Fruit fly (Drosophila melanogaster): ENCODE results near the gene Mp.

Mp gene

dm6 chr3L:6955254-6956229 lies 43.1 kb upstream of the Mp start, which contains the start of the genes CG10077 and CG9948 (continued):
- TF ChIP-seq pan (optimal IDR thresholded peaks at IDR 0.05) (no peak), pan (GFP tag; optimal IDR thresholded peaks at IDR 0.05 in 1 of 2, IDR thresholded peaks at IDR 0.05 in 1 of 2) (peak in 1 of 2 experiments; percentile 94), Dad (GFP tag; optimal IDR thresholded peaks at IDR 0.05) (peak; percentile 40), pb (GFP tag; optimal IDR thresholded peaks at IDR 0.05) (no peak), Nf-YB (GFP tag; optimal IDR thresholded peaks at IDR 0.05) (peak; percentile 71), CG12942 (GFP tag; optimal IDR thresholded peaks at IDR 0.05) (peak; percentile 66), tin (GFP tag; optimal IDR thresholded peaks at IDR 0.05) (peak; percentile 88), Kr (GFP tag; optimal IDR thresholded peaks at IDR 0.05) (no peak), Usf (GFP tag; optimal IDR thresholded peaks at IDR 0.05) (peak; percentile 78), Fer2 (tag; optimal IDR thresholded peaks at IDR 0.05) (peak; percentile 81), HLH4C (GFP tag; IDR thresholded peaks at IDR 0.05; ENCODE audit: partially characterized antibody) (peak; percentile 89), CG13123 (GFP tag; optimal IDR thresholded peaks at IDR 0.05) (peak; percentile 73), Doc2 (GFP tag; IDR thresholded peaks at IDR 0.05) (no peak), ac (GFP tag; optimal IDR thresholded peaks at IDR 0.05) (peak; percentile 28), B-H2 (GFP tag; optimal IDR thresholded peaks at IDR 0.05) (peak; percentile 92), CG9932 (GFP tag; IDR thresholded peaks at IDR 0.05) (peak; percentile 93), Rx (GFP tag; IDR thresholded peaks at IDR 0.05) (peak; percentile 88), her (GFP tag; optimal IDR thresholded peaks at IDR 0.05) (peak; percentile 11), gro (GFP tag; optimal IDR thresholded peaks at IDR 0.05) (peak; percentile 31), CG17359 (tag; optimal IDR thresholded peaks at IDR 0.05) (peak; percentile 91), wdn (GFP tag; IDR thresholded peaks at IDR 0.05) (peak; percentile 86), CG11247 (GFP tag; IDR thresholded peaks at IDR 0.05) (peak; percentile 80), CG17568 (GFP tag; optimal IDR thresholded peaks at IDR 0.05) (peak; percentile 83), CG34422 (GFP tag; IDR thresholded peaks at IDR 0.05) (peak; percentile 94), ase (GFP tag; IDR thresholded peaks at IDR 0.05) (peak; percentile 88), Dbx (GFP tag; IDR thresholded peaks at IDR 0.05) (peak; percentile 91), ken (GFP tag; IDR thresholded peaks at IDR 0.05) (peak; percentile 86), gcm (GFP tag; optimal IDR thresholded peaks at IDR 0.05) (peak; percentile 92), CG8281 (tag; optimal IDR thresholded peaks at IDR 0.05) (peak; percentile 69), CG17612 (GFP tag; IDR thresholded peaks at IDR 0.05) (peak; percentile 79), tup (GFP tag; optimal IDR thresholded peaks at IDR 0.05) (peak; percentile 60), chm (GFP tag; IDR thresholded peaks at IDR 0.05) (peak; percentile 90), ara (GFP tag; IDR thresholded peaks at IDR 0.05) (peak; percentile 86), C15 (GFP tag; IDR thresholded peaks at IDR 0.05) (peak; percentile 61; the same call in 1 of the 3 replicates), CG2120 (GFP tag; optimal IDR thresholded peaks at IDR 0.05) (peak; percentile 89), CG31224 (GFP tag; IDR thresholded peaks at IDR 0.05) (peak; percentile 63), Ets97D (GFP tag; optimal IDR thresholded peaks at IDR 0.05) (peak; percentile 27), grau (tag; optimal IDR thresholded peaks at IDR 0.05) (peak; percentile 100), CG33557 (GFP tag; optimal IDR thresholded peaks at IDR 0.05) (peak; percentile 83), Antp (GFP tag; optimal IDR thresholded peaks at IDR 0.05) (peak; percentile 15), Hr78 (GFP tag; optimal IDR thresholded peaks at IDR 0.05) (no peak), sr (GFP tag; IDR thresholded peaks at IDR 0.05) (0 out of 3 replicates have a peak, but pooled peaks have one; percentile 25), sima (GFP tag; optimal IDR thresholded peaks at IDR 0.05) (no peak), Hmx (GFP tag; optimal IDR thresholded peaks at IDR 0.05) (peak; percentile 65), hkb (optimal IDR thresholded peaks at IDR 0.05) (no peak), hkb (GFP tag; IDR thresholded peaks at IDR 0.05) (peak; percentile 92), sens-2 (GFP tag; IDR thresholded peaks at IDR 0.05) (peak; percentile 76; the same call in 1 of the 2 replicates), chn (GFP tag; optimal IDR thresholded peaks at IDR 0.05) (peak; percentile 78), wor (GFP tag; IDR thresholded peaks at IDR 0.05) (peak; percentile 79), CG8944 (GFP tag; optimal IDR thresholded peaks at IDR 0.05) (peak; percentile 11)
